Worm (Caenorhabditis elegans) whole organism, young adult: ENCODE measurements around the gene srg-39.

ENCODE experiments used
- B0019.2 ChIP-seq: fragments of 200-800 bp; sonication (Bioruptor generic); conservative IDR thresholded peaks from 2 replicates; pipeline ENCODE4 v1.3.6; 2022; ENCODE audit warnings: missing genetic modification reagents, missing genetic modification characterization, missing compliant biosample characterization
- F55B11.4 ChIP-seq: sonication (generic microtip); optimal IDR thresholded peaks from 2 replicates; lab custom pipeline; 2016; ENCODE audit warnings: missing compliant biosample characterization, missing genetic modification characterization, borderline replicate concordance; ENCODE audit not compliant: insufficient read depth
- atf-7 ChIP-seq: sonication (generic microtip); optimal IDR thresholded peaks from 2 replicates; lab custom pipeline; 2017; ENCODE audit warnings: mild to moderate bottlenecking, missing genetic modification characterization, missing compliant biosample characterization
- rcor-1 ChIP-seq: fragments of 200-800 bp; sonication (Bioruptor generic); IDR thresholded peaks from 2 replicates; pipeline ENCODE4 v1.3.6; 2022; ENCODE audit warnings: missing genetic modification reagents, missing genetic modification characterization, missing compliant biosample characterization

- no peak for TF ChIP-seq atf-7 (tag; lab: Kevin White, UChicago)
- TF ChIP-seq rcor-1 (GFP tag; lab: Robert Waterston, UW), result no peak
- TF ChIP-seq F55B11.4 (tag; lab: Kevin White, UChicago), result no peak
- no peak for TF ChIP-seq B0019.2 (GFP tag; lab: Robert Waterston, UW)
These were observed 7.5 kb downstream of the srg-39 start, which contains the start of gene C06H2.7 for ce11 chrV:11144694-11145093.
